Worm (Caenorhabditis elegans) whole organism, late embryonic: ENCODE measurements around the gene Y75B12B.1.

Experiments
- C38D4.7 ChIP-seq: fragments of 200-800 bp; sonication (Bioruptor generic); optimal IDR thresholded peaks from 2 replicates; lab custom pipeline; 2018; ENCODE audit warnings: mild to moderate bottlenecking, missing genetic modification characterization, moderate library complexity, missing compliant biosample characterization
- K02D7.2 ChIP-seq: sonication (generic microtip); optimal IDR thresholded peaks from 2 replicates; lab custom pipeline; 2017; ENCODE audit warnings: mild to moderate bottlenecking, missing genetic modification characterization, missing compliant biosample characterization
- ahr-1 ChIP-seq: sonication (generic microtip); optimal IDR thresholded peaks from 2 replicates; lab custom pipeline; 2016; ENCODE audit warnings: missing genetic modification characterization, missing compliant biosample characterization
- ama-1 ChIP-seq: fragments of 150-350 bp; optimal IDR thresholded peaks from 2 replicates; lab custom pipeline; 2014
- ceh-14 ChIP-seq: sonication (generic microtip); optimal IDR thresholded peaks from 2 replicates; lab custom pipeline; 2016; ENCODE audit warnings: missing genotype, missing genetic modification characterization, missing compliant biosample characterization
- ceh-22 ChIP-seq: sonication (generic microtip); optimal IDR thresholded peaks from 2 replicates; lab custom pipeline; 2017; ENCODE audit warnings: missing biosample characterization, missing genetic modification characterization
- ceh-24 ChIP-seq: sonication (generic microtip); optimal IDR thresholded peaks from 2 replicates; lab custom pipeline; 2016; ENCODE audit warnings: mild to moderate bottlenecking, missing genetic modification characterization, missing compliant biosample characterization
- ceh-30 ChIP-seq: fragments of 150-350 bp; optimal IDR thresholded peaks from 2 replicates; lab custom pipeline; 2014; ENCODE audit warnings: missing biosample characterization, missing genetic modification characterization
- ceh-31 ChIP-seq: sonication (generic microtip); optimal IDR thresholded peaks from 2 replicates; lab custom pipeline; 2016; ENCODE audit warnings: missing genetic modification characterization, missing compliant biosample characterization
- ceh-34 ChIP-seq: sonication (generic microtip); optimal IDR thresholded peaks from 2 replicates; lab custom pipeline; 2016; ENCODE audit warnings: mild to moderate bottlenecking, missing genetic modification characterization, missing compliant biosample characterization
- ceh-48 ChIP-seq: sonication (generic microtip); optimal IDR thresholded peaks from 2 replicates; lab custom pipeline; 2016; ENCODE audit warnings: missing genetic modification characterization, inconsistent platforms, missing compliant biosample characterization
- ceh-6 ChIP-seq: fragments of 200-800 bp; sonication (Bioruptor generic); optimal IDR thresholded peaks from 2 replicates; lab custom pipeline; 2018; ENCODE audit warnings: mild to moderate bottlenecking, missing genetic modification characterization, missing compliant biosample characterization
- ceh-9 ChIP-seq: sonication (generic microtip); optimal IDR thresholded peaks from 2 replicates; lab custom pipeline; 2016; ENCODE audit warnings: mild to moderate bottlenecking, missing genetic modification characterization, inconsistent platforms, missing compliant biosample characterization
- che-1 ChIP-seq: sonication (generic microtip); optimal IDR thresholded peaks from 2 replicates; lab custom pipeline; 2016; ENCODE audit warnings: mild to moderate bottlenecking, missing genetic modification characterization, missing compliant biosample characterization
- dmd-4 ChIP-seq: sonication (generic microtip); optimal IDR thresholded peaks from 2 replicates; lab custom pipeline; 2016; ENCODE audit warnings: borderline replicate concordance, missing genetic modification characterization, missing compliant biosample characterization
- dve-1 ChIP-seq: sonication (generic microtip); optimal IDR thresholded peaks from 2 replicates; lab custom pipeline; 2017; ENCODE audit warnings: antibody characterized with exemption, mild to moderate bottlenecking, missing genetic modification characterization, missing compliant biosample characterization
- fax-1 ChIP-seq: sonication (generic microtip); optimal IDR thresholded peaks from 2 replicates; lab custom pipeline; 2016; ENCODE audit warnings: missing genotype, missing genetic modification characterization, missing compliant biosample characterization
- fkh-6 ChIP-seq: sonication (generic microtip); optimal IDR thresholded peaks from 2 replicates; lab custom pipeline; 2016; ENCODE audit warnings: missing genetic modification characterization, missing compliant biosample characterization
- hlh-30 ChIP-seq: sonication (generic microtip); optimal IDR thresholded peaks from 2 replicates; lab custom pipeline; 2017; ENCODE audit warnings: antibody characterized with exemption, missing genetic modification characterization, missing compliant biosample characterization; ENCODE audit not compliant: insufficient read depth
- hlh-6 ChIP-seq: sonication (generic microtip); optimal IDR thresholded peaks from 2 replicates; lab custom pipeline; 2016; ENCODE audit warnings: missing genotype, missing genetic modification characterization, missing compliant biosample characterization
- hlh-8 ChIP-seq: sonication (generic microtip); optimal IDR thresholded peaks from 2 replicates; lab custom pipeline; 2016; ENCODE audit warnings: missing genotype, missing genetic modification characterization, missing compliant biosample characterization
- lin-11 ChIP-seq: fragments of 200-800 bp; sonication (Bioruptor generic); optimal IDR thresholded peaks from 2 replicates; lab custom pipeline; 2018; ENCODE audit warnings: mild to moderate bottlenecking, missing genetic modification characterization, missing compliant biosample characterization
- mec-3 ChIP-seq: sonication (generic microtip); optimal IDR thresholded peaks from 2 replicates; lab custom pipeline; 2016; ENCODE audit warnings: borderline replicate concordance, missing genetic modification characterization, missing compliant biosample characterization
- nfya-1 ChIP-seq: sonication (generic microtip); optimal IDR thresholded peaks from 2 replicates; lab custom pipeline; 2017; ENCODE audit warnings: missing genetic modification characterization, mild to moderate bottlenecking, missing compliant biosample characterization, antibody characterized with exemption, moderate library complexity
- nhr-11 ChIP-seq: fragments of 150-350 bp; optimal IDR thresholded peaks from 2 replicates; lab custom pipeline; 2014; ENCODE audit warnings: missing biosample characterization, missing genetic modification characterization
- nhr-232 ChIP-seq: sonication (generic microtip); optimal IDR thresholded peaks from 2 replicates; lab custom pipeline; 2016; ENCODE audit warnings: missing genetic modification characterization, missing compliant biosample characterization
- npax-4 ChIP-seq: sonication (generic microtip); optimal IDR thresholded peaks from 2 replicates; lab custom pipeline; 2016; ENCODE audit warnings: missing genetic modification characterization, missing compliant biosample characterization
- pax-1 ChIP-seq: fragments of 150-350 bp; optimal IDR thresholded peaks from 2 replicates; lab custom pipeline; 2014; ENCODE audit warnings: missing biosample characterization, missing genetic modification characterization
- pha-2 ChIP-seq: sonication (generic microtip); optimal IDR thresholded peaks from 2 replicates; lab custom pipeline; 2017; ENCODE audit warnings: mild to moderate bottlenecking, missing genetic modification characterization, missing compliant biosample characterization
- pha-4 ChIP-seq: fragments of 150-350 bp; optimal IDR thresholded peaks from 2 replicates; lab custom pipeline; 2018; ENCODE audit warnings: missing biosample characterization, missing genetic modification reagents, missing genetic modification characterization
- pqm-1 ChIP-seq: sonication (generic microtip); optimal IDR thresholded peaks from 2 replicates; lab custom pipeline; 2016; ENCODE audit warnings: missing genetic modification characterization, missing compliant biosample characterization
- pros-1 ChIP-seq: fragments of 150-350 bp; optimal IDR thresholded peaks from 2 replicates; lab custom pipeline; 2014; ENCODE audit warnings: missing biosample characterization, missing genetic modification reagents, missing genetic modification characterization
- ref-2 ChIP-seq: sonication (generic microtip); optimal IDR thresholded peaks from 2 replicates; lab custom pipeline; 2016; ENCODE audit warnings: missing genetic modification characterization, missing compliant biosample characterization
- rnt-1 ChIP-seq: sonication (generic microtip); optimal IDR thresholded peaks from 2 replicates; lab custom pipeline; 2016; ENCODE audit warnings: missing genetic modification characterization, missing compliant biosample characterization
- sdc-2 ChIP-seq: sonication (generic microtip); optimal IDR thresholded peaks from 2 replicates; lab custom pipeline; 2016; ENCODE audit warnings: missing genotype, missing genetic modification characterization, missing compliant biosample characterization
- syd-9 ChIP-seq: sonication (generic microtip); optimal IDR thresholded peaks from 2 replicates; lab custom pipeline; 2016; ENCODE audit warnings: mild to moderate bottlenecking, missing genetic modification characterization, moderate library complexity, missing compliant biosample characterization
- tbx-2 ChIP-seq: sonication (generic microtip); optimal IDR thresholded peaks from 2 replicates; lab custom pipeline; 2016; ENCODE audit warnings: missing genetic modification characterization, missing compliant biosample characterization
- ttx-3 ChIP-seq: sonication (generic microtip); optimal IDR thresholded peaks from 2 replicates; lab custom pipeline; 2016; ENCODE audit warnings: missing genetic modification reagents, missing genetic modification characterization, missing compliant biosample characterization
- unc-42 ChIP-seq: sonication (generic microtip); optimal IDR thresholded peaks from 2 replicates; lab custom pipeline; 2016; ENCODE audit warnings: missing genotype, missing genetic modification characterization, missing compliant biosample characterization
- unc-55 ChIP-seq: sonication (generic microtip); optimal IDR thresholded peaks from 2 replicates; lab custom pipeline; 2017; ENCODE audit warnings: missing biosample characterization, missing genetic modification reagents, missing genetic modification characterization
- unc-86 ChIP-seq: sonication (generic microtip); optimal IDR thresholded peaks from 2 replicates; lab custom pipeline; 2016; ENCODE audit warnings: missing genetic modification characterization, missing compliant biosample characterization
- zip-5 ChIP-seq: sonication (generic microtip); optimal IDR thresholded peaks from 2 replicates; lab custom pipeline; 2016; ENCODE audit warnings: missing genetic modification characterization, missing compliant biosample characterization
- ztf-16 ChIP-seq: sonication (generic microtip); optimal IDR thresholded peaks from 2 replicates; lab custom pipeline; 2017; ENCODE audit warnings: missing genetic modification characterization, missing compliant biosample characterization

Y75B12B.1 gene

DNA sequence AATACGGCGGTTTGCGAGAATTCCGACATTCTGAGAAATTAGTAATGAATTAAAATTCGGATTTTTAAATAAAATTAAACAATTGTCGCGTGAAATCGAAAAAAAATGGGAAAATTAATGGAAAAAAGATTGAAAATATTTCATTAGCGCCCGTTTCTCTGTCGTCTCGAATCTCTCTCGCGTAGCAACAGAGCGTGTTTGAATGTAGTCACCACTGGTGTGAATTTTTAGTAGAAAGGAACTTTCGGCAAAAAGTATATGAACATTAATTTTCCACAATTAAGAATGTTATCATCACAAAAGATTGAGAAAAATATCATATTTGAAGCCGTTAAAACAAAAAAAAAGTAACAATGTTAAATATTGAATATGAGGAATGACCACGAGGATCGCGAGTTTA lies 47.7 kb upstream of the Y75B12B.1 start, which contains the start of gene aipl-1 (continued):
- no peak for TF ChIP-seq pros-1
- TF ChIP-seq ceh-24 (tag; lab: Kevin White, UChicago), result no peak
- TF ChIP-seq ttx-3 (tag; lab: Kevin White, UChicago), result no peak
- TF ChIP-seq ceh-22 (tag; lab: Kevin White, UChicago), result no peak
- no peak for TF ChIP-seq hlh-8
- no peak for TF ChIP-seq ref-2 (tag; lab: Kevin White, UChicago)
- no peak for TF ChIP-seq K02D7.2 (tag; lab: Kevin White, UChicago)
- TF ChIP-seq dmd-4, result no peak
- no peak for TF ChIP-seq ceh-48 (tag; lab: Kevin White, UChicago)
- TF ChIP-seq ceh-31 (tag; lab: Kevin White, UChicago), result peak; percentile 91
- TF ChIP-seq hlh-6 (tag; lab: Kevin White, UChicago), result no peak
- TF ChIP-seq hlh-30 (tag; lab: Kevin White, UChicago), result no peak
- TF ChIP-seq zip-5 (tag; lab: Kevin White, UChicago), result peak; percentile 11
- peak; percentile 88 for TF ChIP-seq unc-42 (tag; lab: Kevin White, UChicago)
- TF ChIP-seq ztf-16 (tag; lab: Kevin White, UChicago), result no peak
- peak; percentile 35 for TF ChIP-seq nfya-1 (tag; lab: Kevin White, UChicago)
- no peak for TF ChIP-seq unc-86
- TF ChIP-seq ama-1, result no peak
- TF ChIP-seq ceh-34 (tag; lab: Kevin White, UChicago), result peak; percentile 10
- no peak for TF ChIP-seq lin-11 (tag; lab: Kevin White, UChicago)
- no peak for TF ChIP-seq C38D4.7
- TF ChIP-seq sdc-2 (tag; lab: Kevin White, UChicago), result no peak
- TF ChIP-seq pha-4 (tag; lab: Kevin White, UChicago), result no peak
- TF ChIP-seq tbx-2 (tag; lab: Kevin White, UChicago), result peak; percentile 78
- TF ChIP-seq nhr-232 (tag; lab: Kevin White, UChicago), result no peak
- TF ChIP-seq ahr-1 (tag; lab: Kevin White, UChicago), result peak; percentile 38
- no peak for TF ChIP-seq ceh-6 (GFP tag; lab: Kevin White, UChicago)
- TF ChIP-seq fkh-6, result no peak

DNA sequence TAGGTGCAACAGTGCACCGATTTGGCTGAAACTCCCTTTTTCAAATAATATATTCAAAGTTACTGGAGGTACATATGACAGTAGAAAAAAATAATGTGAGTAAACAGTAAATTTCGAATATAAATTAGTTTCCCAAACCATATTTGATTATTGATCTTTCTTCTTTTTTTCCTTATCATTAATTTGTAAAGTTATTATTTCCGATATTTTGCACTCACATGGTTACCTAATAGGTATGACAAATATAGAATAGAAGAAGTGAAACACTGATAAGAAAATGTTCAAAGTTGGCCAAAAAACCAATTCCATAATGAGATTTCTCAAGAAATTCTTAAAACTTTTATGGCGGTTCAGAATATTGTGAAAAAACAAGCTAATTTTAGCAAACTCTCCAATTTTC lies 44.7 kb upstream of the Y75B12B.1 start:
- TF ChIP-seq C38D4.7, result no peak
- TF ChIP-seq ceh-24 (tag; lab: Kevin White, UChicago), result no peak

DNA sequence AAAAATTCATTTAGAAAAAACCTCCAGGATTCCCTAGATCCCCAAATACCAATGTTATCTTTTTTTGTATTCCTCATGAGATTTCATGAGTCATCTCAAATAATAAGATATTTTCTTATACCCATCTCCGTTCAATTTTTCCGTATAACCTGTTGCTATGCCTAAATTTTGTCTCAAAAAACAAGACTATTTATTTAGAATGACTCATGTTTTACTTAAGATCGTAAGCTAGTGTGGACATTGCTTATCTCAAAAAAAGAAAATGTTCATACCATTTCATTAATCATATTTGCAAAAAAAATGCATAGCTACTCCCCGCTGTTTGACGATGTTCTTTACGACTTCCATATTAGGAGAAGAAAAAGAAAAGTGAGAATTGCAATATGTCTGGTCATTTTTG lies 44.3 kb upstream of the Y75B12B.1 start, which contains the start of gene K08F9.3:
K08F9.3 (plus strand) TSS at position 301 of the 400 bp plus-strand sequence.
- TF ChIP-seq dve-1 (tag; lab: Kevin White, UChicago), result no peak
- TF ChIP-seq npax-4 (tag; lab: Kevin White, UChicago), result no peak
- TF ChIP-seq unc-42 (tag; lab: Kevin White, UChicago), result no peak
- TF ChIP-seq pha-2 (tag; lab: Kevin White, UChicago), result no peak
- no peak for TF ChIP-seq ceh-9 (tag; lab: Kevin White, UChicago)
- no peak for TF ChIP-seq unc-86
- no peak for TF ChIP-seq ceh-24 (tag; lab: Kevin White, UChicago)
- no peak for TF ChIP-seq ceh-22 (tag; lab: Kevin White, UChicago)
- no peak for TF ChIP-seq dmd-4
- TF ChIP-seq ceh-6 (GFP tag; lab: Kevin White, UChicago), result no peak
- TF ChIP-seq rnt-1 (tag; lab: Kevin White, UChicago), result no peak
- TF ChIP-seq, all 69 proteins: peak for 0

DNA sequence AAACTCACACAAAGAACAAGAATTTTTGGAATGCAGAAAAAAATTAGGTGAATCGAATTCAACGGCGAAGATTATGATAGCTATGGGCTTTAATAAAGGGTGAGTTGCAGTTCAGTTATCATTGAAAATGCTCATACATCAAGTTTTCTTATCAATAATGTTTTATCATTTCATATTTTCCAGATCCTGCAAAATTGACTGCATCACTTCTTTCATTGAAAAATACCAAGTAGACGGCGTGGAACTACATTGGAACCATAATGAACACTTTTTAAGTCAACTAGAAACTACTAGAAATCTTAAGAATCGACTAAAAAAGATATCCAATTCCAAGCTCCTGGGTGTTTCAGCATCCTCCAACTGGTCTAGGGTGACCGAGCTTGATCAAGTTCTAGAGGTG lies 41.2 kb upstream of the Y75B12B.1 start, which contains the start of gene K08F9.1:
K08F9.1 (minus strand) TSS at position 101 of the 400 bp plus-strand sequence.
- TF ChIP-seq syd-9 (tag; lab: Kevin White, UChicago) (no peak), pax-1 (tag; lab: Kevin White, UChicago) (no peak), pqm-1 (no peak), ceh-24 (tag; lab: Kevin White, UChicago) (no peak), rnt-1 (tag; lab: Kevin White, UChicago) (no peak), ref-2 (tag; lab: Kevin White, UChicago) (no peak), fkh-6 (no peak), mec-3 (tag; lab: Kevin White, UChicago) (no peak), ceh-22 (tag; lab: Kevin White, UChicago) (no peak), C38D4.7 (no peak), nhr-11 (no peak), ceh-30 (no peak), unc-55 (GFP tag; lab: Kevin White, UChicago) (no peak), che-1 (tag; lab: Kevin White, UChicago) (no peak), fax-1 (tag; lab: Kevin White, UChicago) (no peak), ceh-9 (tag; lab: Kevin White, UChicago) (no peak), ceh-14 (tag; lab: Kevin White, UChicago) (no peak), unc-42 (tag; lab: Kevin White, UChicago) (no peak), dve-1 (tag; lab: Kevin White, UChicago) (no peak)
